Worm (Caenorhabditis elegans) whole organism, L2 larva: Measurements from ENCODE around the gene Y43F8B.20.

ENCODE experiments used
- Y55F3AM.14 ChIP-seq: fragments of 200-800 bp; sonication (Bioruptor generic); optimal IDR thresholded peaks from 2 replicates; lab custom pipeline; 2018; ENCODE audit warnings: mild to moderate bottlenecking, missing genetic modification characterization, missing compliant biosample characterization
- ama-1 ChIP-seq: fragments of 150-350 bp; optimal IDR thresholded peaks from 2 replicates; lab custom pipeline; 2018; ENCODE audit warnings: inconsistent platforms
- blmp-1 ChIP-seq: sonication (generic microtip); optimal IDR thresholded peaks from 2 replicates; lab custom pipeline; 2017; ENCODE audit warnings: missing genetic modification characterization, mild to moderate bottlenecking, missing compliant biosample characterization, antibody characterized with exemption, moderate library complexity; ENCODE audit not compliant: insufficient read depth
- lsy-2 ChIP-seq, 2 experiments: fragments of 150-350 bp in 1 of 2; sonication (generic microtip) in 1 of 2; optimal IDR thresholded peaks; 2 replicates each; lab custom pipeline; 2014 to 2017; ENCODE audit warnings: missing biosample characterization in 2 of 2, missing genetic modification characterization in 2 of 2
- mab-5 ChIP-seq: fragments of 150-350 bp; optimal IDR thresholded peaks from 2 replicates; lab custom pipeline; 2014; ENCODE audit warnings: missing biosample characterization, missing genetic modification characterization
- nhr-77 ChIP-seq: fragments of 150-350 bp; optimal IDR thresholded peaks from 2 replicates; lab custom pipeline; 2014; ENCODE audit warnings: missing biosample characterization, missing genetic modification characterization
- zag-1 ChIP-seq: fragments of 150-350 bp; optimal IDR thresholded peaks from 2 replicates; lab custom pipeline; 2014; ENCODE audit warnings: missing biosample characterization, missing genetic modification characterization

DNA sequence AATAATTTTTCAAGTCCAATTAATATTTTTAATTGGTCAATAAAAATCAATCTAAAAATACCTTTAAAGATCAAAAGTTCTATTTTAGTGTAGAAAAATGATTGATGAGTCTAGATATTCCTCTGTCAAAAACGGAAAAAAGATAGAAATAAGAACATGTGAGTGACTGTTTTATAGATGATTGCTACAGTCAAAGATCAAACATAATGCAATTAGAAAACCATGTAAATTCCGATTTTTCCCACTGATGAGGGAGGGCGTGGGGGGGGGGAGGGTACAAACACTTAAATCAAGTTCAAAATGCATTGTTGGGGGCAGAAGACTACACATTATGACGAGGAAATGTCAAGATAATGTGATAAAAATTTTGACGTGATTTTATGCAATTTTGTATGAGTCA is 23.4 kb downstream of the Y43F8B.20 start:
- TF ChIP-seq zag-1 (tag; lab: Kevin White, UChicago), result no peak
- no peak for TF ChIP-seq Y55F3AM.14 (GFP tag; lab: Kevin White, UChicago)
- no peak for TF ChIP-seq ama-1 (lab: Kevin White, UChicago)
- TF ChIP-seq blmp-1, result peak; percentile 26
- no peak for TF ChIP-seq mab-5
- TF ChIP-seq nhr-77, result no peak
- no peak for TF ChIP-seq lsy-2 (tag; optimal IDR thresholded peaks at IDR 0.05; lab: Kevin White, UChicago)
